Worm (Caenorhabditis elegans): ENCODE results near the gene act-2.
"Not testable (repeated sequence)": the region's sequence is repeated elsewhere in the genome, so short reads cannot be mapped to it uniquely, and the experiment has no call there.

The act-2 gene

DNA sequence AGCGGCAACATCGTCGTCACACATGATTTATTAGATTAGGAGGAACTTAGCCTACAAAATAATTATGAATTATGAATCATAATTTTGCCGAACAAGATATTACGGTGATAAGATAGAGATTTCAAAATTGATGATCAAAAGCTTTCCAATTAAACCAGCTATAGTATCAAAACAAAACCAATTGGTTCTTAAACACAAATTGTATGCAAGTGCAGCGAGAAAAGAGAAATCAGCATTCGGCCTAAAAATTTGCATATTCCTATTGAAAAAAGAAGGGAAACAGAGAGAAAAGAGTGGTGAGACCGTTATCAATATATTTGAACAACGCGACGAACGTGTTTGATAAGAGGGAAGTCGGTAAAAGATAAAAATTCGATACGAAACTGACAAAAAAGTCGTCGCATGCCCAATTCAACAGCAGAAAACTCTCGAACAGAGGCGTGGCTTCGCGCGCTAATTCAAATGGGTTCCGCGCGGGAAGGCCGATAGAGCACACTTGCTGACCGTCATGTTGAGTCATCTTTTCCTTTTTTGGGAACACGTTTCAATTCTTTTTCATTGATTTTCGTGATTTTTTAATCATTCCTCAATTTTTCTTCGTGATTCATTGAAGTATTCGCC lies at the start of gene act-2:
act-2 (minus strand) TSS at position 51 of the 621 bp plus-strand sequence.
- TF ChIP-seq unc-62 (GFP tag; optimal IDR thresholded peaks at IDR 0.05) = no peak

DNA sequence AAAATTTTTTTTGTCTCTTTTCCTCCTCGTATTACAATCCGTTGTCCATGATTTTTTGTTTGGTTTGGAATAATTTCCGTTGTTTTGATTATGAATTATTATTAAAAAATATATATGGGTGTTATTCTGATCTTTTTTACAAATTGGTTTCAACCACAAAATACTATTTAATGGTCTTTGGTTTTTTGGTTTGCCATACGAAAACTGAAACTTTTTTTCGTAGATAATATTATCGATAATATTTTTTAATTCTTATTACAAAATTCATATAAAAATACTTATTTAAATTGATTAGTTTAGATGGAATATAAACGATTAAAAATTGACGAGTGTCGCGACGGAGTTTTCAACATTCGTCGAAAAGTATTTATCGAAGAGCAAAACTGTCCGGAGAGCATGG lies 49.2 kb upstream of the act-2 start, which contains the start of gene jmjd-5:
jmjd-5 (plus strand) TSS at position 301 of the 400 bp plus-strand sequence.
- no peak for TF ChIP-seq unc-62 (GFP tag; optimal IDR thresholded peaks at IDR 0.05)

DNA sequence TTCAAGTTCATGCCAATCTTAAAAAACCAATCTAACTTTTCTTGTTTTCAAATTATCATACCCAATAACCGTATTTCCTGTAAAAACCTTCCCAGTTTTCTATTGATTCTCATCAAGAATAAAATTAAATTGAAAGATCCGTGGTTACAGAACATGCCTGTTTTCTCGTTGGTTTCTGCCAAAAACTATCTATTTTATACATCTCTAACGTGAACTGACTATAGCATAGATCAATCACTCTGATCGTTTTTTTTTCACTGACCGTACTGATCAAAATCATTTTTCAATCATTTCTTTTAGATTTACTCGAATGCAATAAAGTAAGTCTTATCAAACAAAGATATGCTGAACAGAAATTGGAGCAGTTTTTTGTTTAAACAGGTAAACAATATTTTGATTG lies 47.0 kb upstream of the act-2 start, which contains the start of gene C06H2.2:
C06H2.2 (plus strand) TSS at position 301 of the 400 bp plus-strand sequence.
- TF ChIP-seq unc-62 (GFP tag; optimal IDR thresholded peaks at IDR 0.05) = no peak

DNA sequence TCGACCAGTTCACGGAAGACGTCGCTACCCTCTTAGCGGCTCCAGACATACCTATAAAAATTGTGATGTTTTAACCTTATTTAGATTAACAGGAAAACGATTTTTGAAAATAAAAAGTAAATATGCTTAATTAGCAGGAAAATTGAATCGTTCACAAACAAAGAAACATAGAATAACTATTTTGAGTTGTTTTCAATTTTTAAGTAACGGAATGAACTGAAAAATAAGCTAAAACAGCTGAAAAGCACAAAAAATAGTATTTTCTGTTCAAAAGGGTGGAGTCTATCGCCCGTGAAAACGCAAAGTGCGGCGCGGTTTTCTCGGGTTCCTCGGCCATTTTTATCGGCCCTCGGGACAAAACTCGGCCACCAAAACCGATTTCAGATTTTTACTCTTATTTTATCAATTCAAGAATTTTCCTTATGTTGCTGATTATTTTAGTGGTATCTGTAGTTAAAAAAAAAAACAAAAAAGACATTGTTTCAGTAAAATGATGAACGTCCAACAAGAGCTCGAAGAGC lies 45.9 kb upstream of the act-2 start, which contains the start of the genes atp-5 and lmtr-3:
atp-5 (minus strand) TSS at position 51 of the 521 bp plus-strand sequence.
lmtr-3 (plus strand) TSS at position 370 of the 521 bp plus-strand sequence.
- TF ChIP-seq unc-62 (GFP tag; optimal IDR thresholded peaks at IDR 0.05) = no peak

DNA sequence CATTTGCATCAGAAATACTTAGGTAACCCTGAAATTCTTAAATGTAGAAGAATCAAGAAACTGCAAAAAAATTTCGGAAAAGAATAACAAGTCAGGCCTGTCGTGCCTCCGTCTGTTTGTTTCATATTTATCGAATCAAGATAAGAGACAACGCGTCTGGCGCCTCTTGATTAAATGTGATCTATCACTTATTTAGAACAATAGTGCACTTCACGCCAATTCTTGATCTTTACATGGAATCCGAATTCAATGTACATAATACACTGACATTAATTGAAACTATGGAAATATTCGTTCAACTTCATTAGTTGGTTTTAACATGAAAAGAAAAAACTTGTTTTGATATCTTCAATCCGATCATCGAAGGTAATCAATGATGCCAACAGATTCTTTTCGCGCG lies 44.5 kb upstream of the act-2 start, which contains the start of gene mboa-2:
mboa-2 (minus strand) TSS at position 28 of the 400 bp plus-strand sequence.
- TF ChIP-seq unc-62 (GFP tag; optimal IDR thresholded peaks at IDR 0.05) = no peak

DNA sequence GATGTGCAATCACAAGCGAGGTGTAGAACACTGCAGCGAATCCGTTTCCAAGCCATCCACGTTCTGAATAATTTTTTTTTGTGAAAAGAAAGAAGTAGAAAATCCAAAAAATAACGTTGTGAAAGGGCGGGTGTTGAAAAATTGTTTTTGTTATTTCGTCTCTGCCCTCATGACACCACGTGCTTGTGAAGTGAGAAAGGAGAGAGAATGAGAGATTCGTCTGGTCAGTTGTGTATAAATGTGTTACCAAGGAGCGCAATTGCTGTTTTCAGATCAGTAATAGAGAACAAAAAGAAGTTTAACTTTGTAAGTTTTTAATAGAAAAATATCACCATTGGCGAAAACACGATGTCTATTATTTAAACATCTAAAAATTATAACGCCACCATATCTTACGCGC lies 43.3 kb upstream of the act-2 start:
- no peak for TF ChIP-seq unc-62 (GFP tag; optimal IDR thresholded peaks at IDR 0.05)

DNA sequence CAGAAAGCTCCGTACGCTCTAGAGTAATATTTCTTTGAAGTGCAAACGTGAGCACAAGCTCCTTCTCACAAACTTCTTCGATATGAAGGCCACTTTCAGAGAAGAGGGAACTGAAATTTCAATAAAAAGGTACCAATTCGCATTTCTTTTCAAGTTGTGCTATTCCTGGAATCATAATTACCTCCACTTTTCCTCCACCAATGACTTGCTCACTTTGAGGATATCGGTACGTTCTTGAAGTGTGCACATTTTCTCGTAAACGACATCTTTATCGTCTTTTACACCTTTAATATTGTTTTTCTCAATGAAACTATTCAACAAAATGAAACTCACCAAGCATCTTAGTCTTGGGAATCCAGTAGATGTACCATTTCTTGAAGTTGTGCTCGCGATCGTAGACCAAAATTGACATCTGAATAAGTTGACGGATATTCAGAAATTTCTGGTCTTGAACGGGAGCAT lies 41.4 kb upstream of the act-2 start, which contains the start of gene scb-1:
scb-1 (minus strand) TSS at position 412 of the 462 bp plus-strand sequence.
- TF ChIP-seq unc-62 (GFP tag; optimal IDR thresholded peaks at IDR 0.05) = no peak

DNA sequence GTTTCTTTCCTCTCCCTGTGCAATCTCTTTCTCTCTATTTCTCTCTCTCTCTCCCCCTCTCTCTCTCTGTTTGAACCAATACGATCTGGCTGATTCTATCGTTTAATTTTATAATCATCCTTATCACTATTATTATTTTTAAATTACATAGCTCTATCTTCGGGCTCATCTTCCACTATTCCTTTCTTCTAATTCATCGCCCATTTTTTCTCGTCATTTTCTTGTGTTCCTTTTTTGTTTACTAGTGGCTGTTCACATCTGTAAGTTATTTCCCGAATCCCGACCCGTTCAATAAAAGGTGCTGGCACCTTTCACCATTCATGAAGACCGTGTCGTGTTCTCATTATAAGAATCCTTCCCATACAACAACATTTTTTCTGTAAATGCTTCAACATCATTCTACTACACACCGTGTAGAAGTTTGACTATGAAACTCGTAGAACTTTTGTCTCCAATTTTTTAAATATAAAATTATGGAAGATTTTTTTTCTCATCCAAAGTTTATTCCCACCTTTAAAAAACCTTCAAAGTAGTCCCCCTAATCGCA lies 40.3 kb upstream of the act-2 start:
- TF ChIP-seq unc-62 (GFP tag; optimal IDR thresholded peaks at IDR 0.05) = no peak

DNA sequence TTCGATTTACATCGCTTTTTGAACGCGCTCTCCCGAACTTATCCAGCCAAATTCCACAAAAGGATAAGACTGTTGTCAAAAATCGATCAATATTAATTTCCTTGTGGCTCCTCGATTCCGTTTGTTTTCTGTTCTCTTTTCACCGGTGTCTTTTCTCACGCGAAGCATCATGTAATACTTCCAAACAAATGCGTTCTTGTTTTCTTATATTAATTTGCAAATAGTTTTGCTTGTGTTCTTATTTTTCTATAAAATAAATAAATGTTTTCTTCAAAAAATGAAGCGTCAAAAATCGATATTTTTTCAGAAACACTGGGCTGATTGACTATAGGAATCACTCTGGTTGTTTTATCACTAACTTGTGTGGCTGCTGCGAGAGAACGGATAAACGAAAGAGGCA lies 35.7 kb upstream of the act-2 start, which contains the start of gene math-33:
math-33 (plus strand) TSS at position 301 of the 400 bp plus-strand sequence.
- TF ChIP-seq unc-62 (GFP tag; optimal IDR thresholded peaks at IDR 0.05) = no peak

DNA sequence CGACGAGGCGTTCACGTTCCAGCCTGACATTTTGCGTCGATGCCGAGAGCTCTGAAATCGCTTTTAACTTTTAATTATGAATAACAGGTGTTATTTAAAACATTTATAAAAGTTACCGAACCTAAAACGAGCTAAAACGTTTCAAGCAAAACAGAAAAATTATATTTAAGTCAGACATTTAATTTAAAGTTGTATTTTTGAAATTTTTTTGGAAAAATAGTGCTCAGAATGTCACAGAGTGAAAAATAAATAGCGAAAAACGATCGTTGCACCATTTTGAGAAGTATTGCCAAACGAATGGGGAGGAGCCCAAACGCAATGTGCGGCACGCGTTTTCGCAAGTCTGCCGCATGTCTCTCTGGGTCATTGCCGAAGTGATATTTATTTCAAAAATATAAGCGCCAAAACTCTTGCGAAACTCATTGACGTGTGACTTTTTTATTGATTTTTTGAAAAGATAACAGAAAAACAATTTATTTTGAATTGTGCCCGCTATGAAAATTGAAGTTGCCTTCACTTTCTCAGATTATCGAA lies 35.2 kb upstream of the act-2 start, which contains the start of gene erfa-3:
erfa-3 (minus strand) TSS at position 51 of the 534 bp plus-strand sequence.
- TF ChIP-seq unc-62 (GFP tag; optimal IDR thresholded peaks at IDR 0.05) = no peak

DNA sequence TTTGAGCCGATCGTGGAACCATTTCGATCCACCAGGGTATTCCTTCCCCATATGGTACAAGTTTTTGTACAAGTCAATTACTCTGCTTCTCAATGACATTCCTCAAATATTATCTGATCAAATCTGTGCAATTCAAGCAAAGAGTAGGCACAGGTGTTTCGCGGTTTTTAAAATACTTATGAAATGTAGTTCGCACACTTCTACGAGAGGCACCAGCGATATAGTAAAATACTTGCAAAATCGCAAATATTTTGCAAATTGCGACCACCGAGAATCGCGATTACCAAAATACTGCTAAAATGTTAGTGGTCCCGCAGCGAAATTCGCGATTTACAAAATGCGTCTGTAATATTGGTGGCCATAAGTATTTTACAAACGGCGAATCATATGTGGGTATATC lies 31.7 kb upstream of the act-2 start, which contains the start of gene Y42A5A.5:
Y42A5A.5 (minus strand) TSS at position 101 of the 400 bp plus-strand sequence.
- not testable (repeated sequence) for TF ChIP-seq unc-62 (GFP tag; optimal IDR thresholded peaks at IDR 0.05)

DNA sequence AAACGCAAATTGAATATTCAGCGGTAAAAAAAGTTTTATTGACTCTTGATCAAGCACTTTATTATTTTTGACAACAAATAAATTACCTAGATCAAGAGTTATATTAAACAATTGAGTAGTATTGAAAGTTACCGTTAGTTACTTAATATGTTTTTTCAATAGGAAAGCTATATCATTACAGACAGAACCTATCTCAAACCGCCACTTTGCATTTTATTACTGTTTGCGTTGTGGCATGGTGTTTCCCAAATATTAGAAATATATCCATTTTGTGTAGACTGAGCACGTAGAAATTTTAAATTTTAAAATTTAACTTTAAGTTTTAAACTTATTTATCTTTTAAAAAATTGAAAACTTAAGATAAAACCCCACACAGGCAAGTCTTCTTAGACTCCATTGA lies 26.5 kb upstream of the act-2 start:
- no peak for TF ChIP-seq unc-62 (GFP tag; optimal IDR thresholded peaks at IDR 0.05)

DNA sequence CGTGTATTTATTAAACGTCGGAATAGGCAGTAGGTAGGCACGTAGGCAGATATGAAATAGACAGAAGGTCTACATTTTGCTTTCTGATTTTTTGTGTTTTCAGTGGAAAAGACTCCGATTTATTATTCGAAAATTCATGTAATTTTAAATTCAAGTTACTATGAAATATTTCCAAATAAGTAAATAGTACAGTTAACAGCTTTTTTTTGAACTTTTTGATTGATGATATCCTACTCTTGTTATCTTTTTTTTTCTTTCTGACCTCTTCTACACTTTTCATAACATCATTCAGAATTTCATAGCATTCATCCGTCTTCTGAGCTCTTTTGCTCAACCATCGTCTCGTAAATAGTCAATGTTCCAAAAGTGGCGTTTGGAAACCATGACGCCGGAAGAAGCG lies 20.6 kb upstream of the act-2 start, which contains the start of gene cdkl-1:
cdkl-1 (plus strand) TSS at position 301 of the 400 bp plus-strand sequence.
- TF ChIP-seq unc-62 (GFP tag; optimal IDR thresholded peaks at IDR 0.05) = no peak

DNA sequence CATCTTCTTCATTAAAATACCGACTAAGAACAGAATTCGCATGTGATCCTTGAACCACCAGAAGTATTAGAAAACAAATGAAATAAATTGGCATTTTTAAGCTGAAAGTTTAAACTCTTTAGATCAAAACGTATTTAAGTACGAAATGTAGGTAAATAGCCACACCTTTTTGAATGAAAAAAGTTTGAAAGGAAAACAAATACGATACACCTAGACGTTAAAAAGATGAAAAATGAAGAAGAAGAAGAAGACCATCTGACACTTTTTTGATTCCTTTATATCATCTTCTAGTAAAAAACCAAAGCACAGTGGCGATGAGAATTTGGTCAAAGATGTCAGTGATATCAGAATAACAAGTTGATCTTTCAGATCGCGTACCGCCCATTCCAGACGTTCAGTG lies 17.9 kb upstream of the act-2 start, which contains the start of gene Y42A5A.3:
Y42A5A.3 (minus strand) TSS at position 101 of the 400 bp plus-strand sequence.
- TF ChIP-seq unc-62 (GFP tag; optimal IDR thresholded peaks at IDR 0.05) = no peak

DNA sequence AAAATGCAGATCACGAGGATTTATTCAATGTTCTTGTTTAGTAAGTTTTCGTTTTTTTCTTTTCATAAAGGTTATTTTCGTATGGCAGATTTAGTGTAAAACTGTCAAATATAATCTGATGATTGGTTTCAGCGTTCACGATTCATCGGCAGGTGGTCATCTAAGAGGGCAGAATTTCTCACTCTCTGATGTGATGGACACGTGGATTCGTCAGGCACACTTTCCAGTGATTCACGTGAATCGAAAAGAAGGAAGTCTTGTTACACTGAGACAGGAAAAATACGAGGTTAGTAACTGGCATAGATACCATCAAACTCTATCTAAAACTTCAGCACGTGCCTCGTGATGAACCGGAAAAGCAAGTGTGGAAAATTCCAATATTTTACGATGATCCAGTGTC lies 16.7 kb upstream of the act-2 start:
- TF ChIP-seq unc-62 (GFP tag; optimal IDR thresholded peaks at IDR 0.05) = no peak
